Fruit fly (Drosophila melanogaster) whole organism: ENCODE data around the gene CG44141.

Experiments
- CG8478 ChIP-seq: fragments of >200 bp; optimal IDR thresholded peaks from 2 replicates; lab custom pipeline; 2018; ENCODE audit warnings: inconsistent platforms
- EcR ChIP-seq, 2 experiments: fragments of >200 bp; optimal IDR thresholded peaks; 2 replicates each; lab custom pipeline; 2017; ENCODE audit warnings: missing biosample characterization in 2 of 2, missing genetic modification characterization in 2 of 2, missing genetic modification reagents in 2 of 2
- pan ChIP-seq: fragments of >200 bp; optimal IDR thresholded peaks from 2 replicates; lab custom pipeline; 2017
- psq ChIP-seq: fragments of >200 bp; optimal IDR thresholded peaks from 2 replicates; lab custom pipeline; 2017
- usp ChIP-seq: fragments of >200 bp; optimal IDR thresholded peaks from 2 replicates; lab custom pipeline; 2017; ENCODE audit warnings: missing biosample characterization, missing genetic modification characterization, mixed read lengths

dm6 chr2L:15641668-15642067 is 17.6 kb downstream of the CG44141 start:
- no peak for TF ChIP-seq psq (lab: Kevin White, UChicago)
- TF ChIP-seq usp (GFP tag; lab: Kevin White, UChicago): no peak
- no peak for TF ChIP-seq pan (lab: Kevin White, UChicago)
- TF ChIP-seq CG8478 (lab: Kevin White, UChicago): no peak
- TF ChIP-seq EcR (GFP tag; optimal IDR thresholded peaks at IDR 0.05; lab: Kevin White, UChicago): no peak
